Worm (Caenorhabditis elegans): ENCODE results near the gene F22B3.8.
A peak's percentile ranks its signal among the peaks of the same experiment; 100 is the strongest.

Gene F22B3.8

ce11 chrIV:11403288-11403991 lies 21.3 kb downstream of the F22B3.8 start, which contains the start of the genes memi-3 and cyp-31A2 (continued):
- TF ChIP-seq D2030.7 (GFP tag; IDR thresholded peaks at IDR 0.05): peak; percentile 39; the same call in 1 of the 2 replicates
- peak; percentile 80 for TF ChIP-seq xnd-1 (tag; optimal IDR thresholded peaks at IDR 0.05)
- TF ChIP-seq efl-1 (GFP tag; optimal IDR thresholded peaks at IDR 0.05): peak; percentile 76
- TF ChIP-seq Y79H2A.3 (GFP tag; conservative IDR thresholded peaks at IDR 0.05): no peak
- no peak for TF ChIP-seq lsy-27 (tag; optimal IDR thresholded peaks at IDR 0.05; ENCODE audit: borderline replicate concordance, insufficient read depth)
- no peak for TF ChIP-seq ztf-3 (GFP tag; optimal IDR thresholded peaks at IDR 0.05)
- TF ChIP-seq mcd-1 (GFP tag; IDR thresholded peaks at IDR 0.05): no peak
- TF ChIP-seq unc-62 (GFP tag; optimal IDR thresholded peaks at IDR 0.05): no peak
- TF ChIP-seq lag-1 (GFP tag; IDR thresholded peaks at IDR 0.05): no peak
- no peak for TF ChIP-seq pha-4 (tag; optimal IDR thresholded peaks at IDR 0.05)
- no peak for TF ChIP-seq rcor-1 (GFP tag; IDR thresholded peaks at IDR 0.05)
- TF ChIP-seq madf-6 (GFP tag; IDR thresholded peaks at IDR 0.05): peak; percentile 86
- no peak for TF ChIP-seq K12H6.12 (tag; optimal IDR thresholded peaks at IDR 0.05)
- no peak for TF ChIP-seq dox-1 (GFP tag; IDR thresholded peaks at IDR 0.05)
- TF ChIP-seq madf-8 (GFP tag; conservative IDR thresholded peaks at IDR 0.05): peak; percentile 5; the same call in 1 of the 2 replicates
- TF ChIP-seq F33H1.4 (GFP tag; IDR thresholded peaks at IDR 0.05): peak; percentile 87
- no peak for TF ChIP-seq rec-8 (tag; optimal IDR thresholded peaks at IDR 0.05)
- no peak for TF ChIP-seq sptf-2 (GFP tag; optimal IDR thresholded peaks at IDR 0.05)
- TF ChIP-seq snpc-4 (GFP tag; optimal IDR thresholded peaks at IDR 0.05): no peak
- TF ChIP-seq snpc-4 (tag; optimal IDR thresholded peaks at IDR 0.05): peak in 1 of 4 experiments; percentile 7

- TF ChIP-seq repo-1 (tag; optimal IDR thresholded peaks at IDR 0.05): no peak
- no peak for TF ChIP-seq nfya-1 (tag; optimal IDR thresholded peaks at IDR 0.05; ENCODE audit: borderline replicate concordance, insufficient read depth)
- TF ChIP-seq Y53G8AR.9 (GFP tag; conservative IDR thresholded peaks at IDR 0.05): 0 out of 2 replicates have a peak, but pooled peaks have one; percentile 55
- TF ChIP-seq ceh-27 (GFP tag; optimal IDR thresholded peaks at IDR 0.05): no peak
- TF ChIP-seq aptf-3 (GFP tag; IDR thresholded peaks at IDR 0.05): 0 out of 2 replicates have a peak, but pooled peaks have one; percentile 69
- no peak for TF ChIP-seq dpl-1 (GFP tag; optimal IDR thresholded peaks at IDR 0.05)
- no peak for TF ChIP-seq ceh-100 (GFP tag; IDR thresholded peaks at IDR 0.05)
- TF ChIP-seq hmg-20 (GFP tag; IDR thresholded peaks at IDR 0.05): no peak
- no peak for TF ChIP-seq nfyb-1 (GFP tag; IDR thresholded peaks at IDR 0.05)
- TF ChIP-seq F10E7.11 (tag; optimal IDR thresholded peaks at IDR 0.05): no peak
- TF ChIP-seq F39B2.1 (GFP tag; IDR thresholded peaks at IDR 0.05): peak; percentile 60; the same call in 1 of the 2 replicates
- peak; percentile 33 for TF ChIP-seq tbp1 (GFP tag; optimal IDR thresholded peaks at IDR 0.05)
- TF ChIP-seq let-607 (tag; optimal IDR thresholded peaks at IDR 0.05): no peak
- no peak for TF ChIP-seq snpc-1.1 (tag; optimal IDR thresholded peaks at IDR 0.05; ENCODE audit: insufficient read depth)
- TF ChIP-seq nhr-27 (tag; optimal IDR thresholded peaks at IDR 0.05): no peak
- TF ChIP-seq Y79H2A.3 (GFP tag; conservative IDR thresholded peaks at IDR 0.05): peak; percentile 46; the same call in 1 of the 2 replicates
- TF ChIP-seq lin-54 (GFP tag; optimal IDR thresholded peaks at IDR 0.05): peak; percentile 26
- TF ChIP-seq B0261.1 (tag; optimal IDR thresholded peaks at IDR 0.05): no peak
- TF ChIP-seq bed-1 (GFP tag; IDR thresholded peaks at IDR 0.05): no peak
- no peak for TF ChIP-seq bed-2 (GFP tag; IDR thresholded peaks at IDR 0.05)
- TF ChIP-seq snpc-3.4 (tag; optimal IDR thresholded peaks at IDR 0.05): peak; percentile 37
- TF ChIP-seq cebp-1 (GFP tag; IDR thresholded peaks at IDR 0.05): no peak
- peak; percentile 2 for TF ChIP-seq cebp-1 (tag; optimal IDR thresholded peaks at IDR 0.05)
- no peak for TF ChIP-seq ztf-3 (GFP tag; optimal IDR thresholded peaks at IDR 0.05)
- TF ChIP-seq ceh-91 (GFP tag; IDR thresholded peaks at IDR 0.05): no peak
- TF ChIP-seq tbx-9 (tag; optimal IDR thresholded peaks at IDR 0.05; ENCODE audit: borderline replicate concordance): no peak
- TF ChIP-seq D2030.7 (GFP tag; IDR thresholded peaks at IDR 0.05): peak; percentile 45; the same call in 1 of the 2 replicates
- TF ChIP-seq athp-1 (tag; optimal IDR thresholded peaks at IDR 0.05): peak; percentile 15
- TF ChIP-seq somi-1 (GFP tag; optimal IDR thresholded peaks at IDR 0.05): no peak
These were observed 23.2 kb downstream of the F22B3.8 start for ce11 chrIV:11401482-11401881.
